Worm (Caenorhabditis elegans) whole organism, L1 larva: ENCODE measurements around the gene pygo-1.
"Not testable (repeated sequence)": the region's sequence is repeated elsewhere in the genome, so short reads cannot be mapped to it uniquely, and the experiment has no call there.

Experiments used
- fkh-10 ChIP-seq: sonication (generic microtip); optimal IDR thresholded peaks from 2 replicates; lab custom pipeline; 2017; ENCODE audit warnings: missing biosample characterization, missing genetic modification reagents, missing genetic modification characterization
- fos-1 ChIP-seq: fragments of 150-350 bp; optimal IDR thresholded peaks from 2 replicates; lab custom pipeline; 2014; ENCODE audit warnings: missing biosample characterization, missing genetic modification characterization
- hpl-2 ChIP-seq: fragments of 150-350 bp; optimal IDR thresholded peaks from 2 replicates; lab custom pipeline; 2014; ENCODE audit warnings: missing biosample characterization, missing genetic modification reagents, missing genetic modification characterization
- mdl-1 ChIP-seq, 2 experiments: fragments of 150-350 bp; optimal IDR thresholded peaks; 2 replicates each; lab custom pipeline; 2014 to 2017; ENCODE audit warnings: missing biosample characterization in 2 of 2, missing genetic modification characterization in 2 of 2, inconsistent platforms in 1 of 2
- nhr-11 ChIP-seq: fragments of 150-350 bp; optimal IDR thresholded peaks from 2 replicates; lab custom pipeline; 2014; ENCODE audit warnings: missing biosample characterization, missing genetic modification characterization
- sptf-1 ChIP-seq: fragments of 150-350 bp; optimal IDR thresholded peaks from 2 replicates; lab custom pipeline; 2014; ENCODE audit warnings: missing biosample characterization, missing genetic modification characterization

ce11 chrIV:5066887-5067286 is 16.2 kb upstream of the pygo-1 start, which contains the start of gene ttbk-2.2:
- TF ChIP-seq mdl-1 (tag; optimal IDR thresholded peaks at IDR 0.05; lab: Kevin White, UChicago); hpl-2; sptf-1; nhr-11 (tag; lab: Kevin White, UChicago); fkh-10 (GFP tag; lab: Kevin White, UChicago); fos-1 (tag; lab: Kevin White, UChicago): not testable (repeated sequence)
